Fruit fly (Drosophila melanogaster): ENCODE data around the gene CG32085.
A peak's percentile ranks its signal among the peaks of the same experiment; 100 is the strongest.

The CG32085 gene

DNA sequence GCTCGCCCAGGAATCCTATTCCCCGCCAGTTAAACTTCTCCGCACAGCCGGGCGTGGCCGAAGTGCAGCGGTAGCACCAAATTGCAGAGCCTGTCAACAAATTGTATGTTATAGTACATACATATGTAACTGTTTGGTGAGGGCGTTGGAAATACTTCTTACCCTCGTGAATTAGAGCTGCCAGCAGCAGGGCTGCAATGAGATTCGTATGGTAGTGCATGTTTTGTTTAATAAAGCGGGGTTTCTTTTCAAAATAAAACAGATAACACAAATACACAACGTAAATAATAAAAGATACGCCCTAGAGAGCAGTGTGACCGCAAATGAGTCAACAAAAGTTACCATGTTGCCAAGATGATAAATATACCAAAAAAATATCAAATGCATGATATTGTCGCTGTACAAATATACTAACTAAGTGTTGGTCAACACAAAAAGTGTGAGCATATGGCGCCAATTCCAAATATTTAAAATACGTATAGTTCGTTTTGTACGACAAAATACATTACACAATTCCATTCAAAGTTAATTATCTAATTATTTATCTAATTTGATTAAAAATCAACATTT, 31.0 kb upstream of the CG32085 start, which contains the start of gene crim (continued):
- no peak for TF ChIP-seq lilli (GFP tag; optimal IDR thresholded peaks at IDR 0.05)
- TF ChIP-seq salm (tag; optimal IDR thresholded peaks at IDR 0.05), result no peak
- TF ChIP-seq pum (GFP tag; optimal IDR thresholded peaks at IDR 0.05), result no peak
- no peak for TF ChIP-seq CG8290 (GFP tag; optimal IDR thresholded peaks at IDR 0.05)
- peak in 1 of 2 experiments; percentile 52 for TF ChIP-seq CG8290 (tag; optimal IDR thresholded peaks at IDR 0.05)
- no peak for TF ChIP-seq emc (GFP tag; optimal IDR thresholded peaks at IDR 0.05)
- TF ChIP-seq nmo (GFP tag; optimal IDR thresholded peaks at IDR 0.05), result peak; percentile 33
- peak; percentile 3 for TF ChIP-seq scrt (GFP tag; optimal IDR thresholded peaks at IDR 0.05)
- TF ChIP-seq ara (GFP tag; IDR thresholded peaks at IDR 0.05), result no peak
- TF ChIP-seq CTCF (GFP tag; optimal IDR thresholded peaks at IDR 0.05), result peak; percentile 18
- no peak for TF ChIP-seq HmgD (GFP tag; optimal IDR thresholded peaks at IDR 0.05)
- peak; percentile 11 for TF ChIP-seq CG12391 (tag; optimal IDR thresholded peaks at IDR 0.05)
- no peak for TF ChIP-seq CG4404 (GFP tag; IDR thresholded peaks at IDR 0.05)
- TF ChIP-seq chif (GFP tag; optimal IDR thresholded peaks at IDR 0.05), result no peak
- no peak for TF ChIP-seq CG2202 (tag; optimal IDR thresholded peaks at IDR 0.05)
- no peak for TF ChIP-seq amos (GFP tag; IDR thresholded peaks at IDR 0.05; ENCODE audit: partially characterized antibody)
- TF ChIP-seq CG34422 (GFP tag; IDR thresholded peaks at IDR 0.05), result 0 out of 3 replicates have a peak, but pooled peaks have one; percentile 53
- peak; percentile 81 for TF ChIP-seq stwl (tag; optimal IDR thresholded peaks at IDR 0.05)
- no peak for TF ChIP-seq HLH3B (GFP tag; IDR thresholded peaks at IDR 0.05)
- TF ChIP-seq lab (GFP tag; optimal IDR thresholded peaks at IDR 0.05), result no peak
- TF ChIP-seq CG1832 (GFP tag; optimal IDR thresholded peaks at IDR 0.05), result no peak
- TF ChIP-seq CG13123 (GFP tag; optimal IDR thresholded peaks at IDR 0.05), result no peak
- TF ChIP-seq Dip3 (GFP tag; optimal IDR thresholded peaks at IDR 0.05), result no peak
- TF ChIP-seq CG17568 (GFP tag; optimal IDR thresholded peaks at IDR 0.05), result no peak
- no peak for TF ChIP-seq zf30C (GFP tag; optimal IDR thresholded peaks at IDR 0.05)
- peak; percentile 23; the same call in 1 of the 3 replicates for TF ChIP-seq ci (GFP tag; IDR thresholded peaks at IDR 0.05)
- no peak for TF ChIP-seq CG17359 (tag; optimal IDR thresholded peaks at IDR 0.05)
- 0 out of 2 replicates have a peak, but pooled peaks have one; percentile 38 for TF ChIP-seq Awh (GFP tag; IDR thresholded peaks at IDR 0.05)
- TF ChIP-seq HmgZ (tag; optimal IDR thresholded peaks at IDR 0.05), result peak; percentile 59
- TF ChIP-seq Gsc (GFP tag; IDR thresholded peaks at IDR 0.05), result no peak
- peak; percentile 49 for TF ChIP-seq Hmr (GFP tag; optimal IDR thresholded peaks at IDR 0.05)
- no peak for TF ChIP-seq pita (GFP tag; optimal IDR thresholded peaks at IDR 0.05)
- TF ChIP-seq toy (GFP tag; IDR thresholded peaks at IDR 0.05), result no peak
- TF ChIP-seq phol (tag; optimal IDR thresholded peaks at IDR 0.05), result peak; percentile 42
- peak; percentile 74 for TF ChIP-seq CG15514 (GFP tag; optimal IDR thresholded peaks at IDR 0.05)
- TF ChIP-seq repo (GFP tag; optimal IDR thresholded peaks at IDR 0.05), result no peak
- TF ChIP-seq disco-r (GFP tag; optimal IDR thresholded peaks at IDR 0.05), result no peak
- TF ChIP-seq CG2116 (GFP tag; optimal IDR thresholded peaks at IDR 0.05), result peak; percentile 32
- no peak for TF ChIP-seq grn (GFP tag; optimal IDR thresholded peaks at IDR 0.05)
- TF ChIP-seq MESR4 (GFP tag; optimal IDR thresholded peaks at IDR 0.05), result peak; percentile 88
- no peak for TF ChIP-seq C15 (GFP tag; IDR thresholded peaks at IDR 0.05)
- no peak for TF ChIP-seq rib (GFP tag; IDR thresholded peaks at IDR 0.05)
- TF ChIP-seq Ets97D (GFP tag; optimal IDR thresholded peaks at IDR 0.05), result peak; percentile 59
- TF ChIP-seq Bteb2 (GFP tag; optimal IDR thresholded peaks at IDR 0.05), result no peak
- peak; percentile 53 for TF ChIP-seq CG33213 (GFP tag; optimal IDR thresholded peaks at IDR 0.05)
- 0 out of 3 replicates have a peak, but pooled peaks have one; percentile 34 for TF ChIP-seq so (GFP tag; IDR thresholded peaks at IDR 0.05)
- TF ChIP-seq H2.0 (GFP tag; IDR thresholded peaks at IDR 0.05), result no peak
- peak; percentile 12 for TF ChIP-seq CG8924 (tag; optimal IDR thresholded peaks at IDR 0.05)
- peak; percentile 40; the same call in 1 of the 3 replicates for TF ChIP-seq knrl (GFP tag; IDR thresholded peaks at IDR 0.05; ENCODE audit: partially characterized antibody)
- no peak for TF ChIP-seq Hsf (GFP tag; optimal IDR thresholded peaks at IDR 0.05)
- TF ChIP-seq CG6683 (GFP tag; optimal IDR thresholded peaks at IDR 0.05), result no peak
- no peak for TF ChIP-seq Side (GFP tag; optimal IDR thresholded peaks at IDR 0.05)

All from whole organism, embryonic.